Worm (Caenorhabditis elegans) whole organism, L1 larva: ENCODE measurements around the gene C04C3.9.
A peak's percentile ranks its signal among the peaks of the same experiment; 100 is the strongest.

Source experiments
- aha-1 ChIP-seq: fragments of 150-350 bp; optimal IDR thresholded peaks from 2 replicates; lab custom pipeline; 2014; ENCODE audit warnings: missing biosample characterization, missing genetic modification characterization
- ama-1 ChIP-seq: fragments of 150-350 bp; optimal IDR thresholded peaks from 2 replicates; lab custom pipeline; 2014
- efl-1 ChIP-seq, 4 experiments: fragments of 150-350 bp; optimal IDR thresholded peaks in 3 of 4; peaks in 1 of 4; 1 replicate in 1 of 4; 2 replicates in 3 of 4; lab custom pipeline; 2014; ENCODE audit warnings: missing biosample characterization in 2 of 4, missing genetic modification characterization in 2 of 4, missing genetic modification reagents in 2 of 4
- elt-2 ChIP-seq: sonication (generic microtip); optimal IDR thresholded peaks from 2 replicates; lab custom pipeline; 2016; ENCODE audit warnings: missing genetic modification characterization, mild to moderate bottlenecking, inconsistent platforms, missing compliant biosample characterization, missing genetic modification reagents
- ets-5 ChIP-seq: fragments of 200-800 bp; sonication (Bioruptor generic); IDR thresholded peaks from 2 replicates; pipeline ENCODE4 v1.3.6; 2022; ENCODE audit warnings: missing genetic modification characterization, missing compliant biosample characterization
- fkh-8 ChIP-seq: sonication (generic microtip); optimal IDR thresholded peaks from 2 replicates; lab custom pipeline; 2016; ENCODE audit warnings: mild to moderate bottlenecking, missing genetic modification characterization, missing compliant biosample characterization
- lin-35 ChIP-seq, 2 experiments: fragments of 150-350 bp; optimal IDR thresholded peaks; 2 replicates each; lab custom pipeline; 2014; ENCODE audit warnings: missing biosample characterization in 2 of 2, missing genetic modification characterization in 2 of 2, missing genetic modification reagents in 2 of 2
- mef-2 ChIP-seq: fragments of 150-350 bp; optimal IDR thresholded peaks from 2 replicates; lab custom pipeline; 2014; ENCODE audit warnings: missing biosample characterization, missing genetic modification characterization
- nhr-47 ChIP-seq: sonication (generic microtip); optimal IDR thresholded peaks from 2 replicates; lab custom pipeline; 2016; ENCODE audit warnings: mild to moderate bottlenecking, missing genetic modification characterization, moderate library complexity, missing compliant biosample characterization
- nhr-71 ChIP-seq: sonication (generic microtip); optimal IDR thresholded peaks from 2 replicates; lab custom pipeline; 2016; ENCODE audit warnings: mild to moderate bottlenecking, missing genetic modification characterization, moderate library complexity, missing compliant biosample characterization
- nhr-85 ChIP-seq: sonication (generic microtip); peaks from one replicate; lab custom pipeline; 2016; ENCODE audit warnings: missing genetic modification characterization, inconsistent platforms, missing compliant biosample characterization
- swsn-7 ChIP-seq: sonication (generic microtip); optimal IDR thresholded peaks from 2 replicates; lab custom pipeline; 2016; ENCODE audit warnings: missing genetic modification characterization, missing compliant biosample characterization
- unc-130 ChIP-seq: fragments of 150-350 bp; optimal IDR thresholded peaks from 2 replicates; lab custom pipeline; 2017; ENCODE audit warnings: missing biosample characterization, missing genetic modification characterization, inconsistent platforms

C04C3.9 gene

ce11 chrIV:3382338-3382907, 45.9 kb downstream of the C04C3.9 start, which contains the start of gene B0546.3:
TSS of gene B0546.3 (minus strand) at chrIV:3382841.
- no peak for TF ChIP-seq ets-5
- TF ChIP-seq efl-1 (optimal IDR thresholded peaks at IDR 0.05; lab: Kevin White, UChicago), result no peak
- peak in 1 of 2 experiments; percentile 76 for TF ChIP-seq efl-1 (GFP tag; optimal IDR thresholded peaks at IDR 0.05 in 1 of 2; lab: Kevin White, UChicago)
- TF ChIP-seq elt-2 (tag; lab: Kevin White, UChicago), result peak; percentile 9
- no peak for TF ChIP-seq lin-35 (GFP tag; optimal IDR thresholded peaks at IDR 0.05; lab: Kevin White, UChicago)
- no peak for TF ChIP-seq mef-2
- TF ChIP-seq nhr-47 (tag; lab: Kevin White, UChicago), result peak; percentile 33
- no peak for TF ChIP-seq unc-130 (tag; lab: Kevin White, UChicago)
- TF ChIP-seq fkh-8, result no peak
- peak; percentile 43 for TF ChIP-seq nhr-85 (tag; lab: Kevin White, UChicago)
- TF ChIP-seq nhr-71 (tag; lab: Kevin White, UChicago), result peak; percentile 5
- TF ChIP-seq swsn-7 (tag; lab: Kevin White, UChicago), result no peak
- no peak for TF ChIP-seq aha-1 (tag; lab: Kevin White, UChicago)

ce11 chrIV:3378080-3378804, 50.1 kb downstream of the C04C3.9 start, which contains the start of gene otub-4:
TSS of gene otub-4 (minus strand) at chrIV:3378130.
- no peak for TF ChIP-seq efl-1 (optimal IDR thresholded peaks at IDR 0.05; lab: Kevin White, UChicago)
- peak in 1 of 2 experiments; percentile 46 for TF ChIP-seq efl-1 (GFP tag; optimal IDR thresholded peaks at IDR 0.05 in 1 of 2; lab: Kevin White, UChicago)
- no peak for TF ChIP-seq ama-1 (lab: Kevin White, UChicago)
